Worm (Caenorhabditis elegans): ENCODE measurements around the gene glb-2.
A peak's percentile ranks its signal among the peaks of the same experiment; 100 is the strongest.

DNA sequence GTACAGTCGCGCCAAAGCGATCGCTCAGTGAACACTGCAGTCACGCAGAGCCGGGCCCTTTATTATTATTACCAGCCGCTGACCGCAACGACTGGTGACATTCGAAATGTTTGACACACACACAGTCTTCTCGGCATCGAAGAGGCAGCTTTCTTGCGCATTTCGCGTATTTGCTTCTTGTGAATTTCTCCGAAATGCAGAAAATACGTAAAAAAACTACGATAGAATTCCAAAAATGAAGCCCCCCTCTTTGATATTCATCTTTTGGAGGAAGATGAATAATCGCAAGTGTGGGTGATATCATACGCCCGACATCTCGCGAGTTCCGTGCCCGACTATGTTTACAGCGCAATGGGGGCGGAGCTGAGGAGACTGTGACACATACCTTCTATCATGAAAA lies 9.8 kb downstream of the glb-2 start:
- no peak for TF ChIP-seq unc-86 (tag; optimal IDR thresholded peaks at IDR 0.05)
- no peak for TF ChIP-seq nhr-77 (tag; optimal IDR thresholded peaks at IDR 0.05)
- no peak for TF ChIP-seq lin-13 (GFP tag; optimal IDR thresholded peaks at IDR 0.05)
- no peak for TF ChIP-seq egl-27 (tag; optimal IDR thresholded peaks at IDR 0.05)
- no peak for TF ChIP-seq mdl-1 (tag; optimal IDR thresholded peaks at IDR 0.05)
- TF ChIP-seq zag-1 (tag; optimal IDR thresholded peaks at IDR 0.05) = no peak
- no peak for TF ChIP-seq ama-1 (optimal IDR thresholded peaks at IDR 0.05)
- TF ChIP-seq ceh-63 (GFP tag; optimal IDR thresholded peaks at IDR 0.05) = no peak
- no peak for TF ChIP-seq pqm-1 (tag; optimal IDR thresholded peaks at IDR 0.05)
- peak; percentile 9 for TF ChIP-seq rnt-1 (tag; optimal IDR thresholded peaks at IDR 0.05)
- TF ChIP-seq unc-62 (GFP tag; optimal IDR thresholded peaks at IDR 0.05) = no peak
